Fruit fly (Drosophila melanogaster): ENCODE measurements around the gene CG14367.

CG14367 gene

dm6 chr3R:13699350-13699749, 5.5 kb downstream of the CG14367 start:
- TF ChIP-seq topi (GFP tag; optimal IDR thresholded peaks at IDR 0.05) (no peak), CG8319 (GFP tag; optimal IDR thresholded peaks at IDR 0.05) (no peak), CG3919 (GFP tag; optimal IDR thresholded peaks at IDR 0.05) (no peak), CG8632 (GFP tag; optimal IDR thresholded peaks at IDR 0.05) (no peak), CG7368 (GFP tag; optimal IDR thresholded peaks at IDR 0.05) (no peak), Lpt (GFP tag; optimal IDR thresholded peaks at IDR 0.05) (no peak), CG34406 (GFP tag; optimal IDR thresholded peaks at IDR 0.05) (no peak), esn (GFP tag; optimal IDR thresholded peaks at IDR 0.05) (no peak), Hr4 (GFP tag; optimal IDR thresholded peaks at IDR 0.05) (no peak), Gug (GFP tag; IDR thresholded peaks at IDR 0.05) (no peak), fkh (GFP tag; optimal IDR thresholded peaks at IDR 0.05) (no peak)

dm6 chr3R:13700192-13700591, 6.3 kb downstream of the CG14367 start, which contains the start of gene ninaB:
TSS of gene ninaB (plus strand) at chr3R:13700565.
- TF ChIP-seq CG6854 (GFP tag; optimal IDR thresholded peaks at IDR 0.05) (no peak), Ets21C (GFP tag; optimal IDR thresholded peaks at IDR 0.05) (no peak), ss (GFP tag; optimal IDR thresholded peaks at IDR 0.05) (no peak), cyc (GFP tag; optimal IDR thresholded peaks at IDR 0.05) (no peak), Eip78C (GFP tag) (no peak), lz (GFP tag; optimal IDR thresholded peaks at IDR 0.05) (no peak), CG6792 (GFP tag; optimal IDR thresholded peaks at IDR 0.05) (no peak), acj6 (GFP tag; optimal IDR thresholded peaks at IDR 0.05) (no peak), Smox (GFP tag; optimal IDR thresholded peaks at IDR 0.05) (no peak), OdsH (GFP tag; optimal IDR thresholded peaks at IDR 0.05) (no peak), topi (GFP tag; optimal IDR thresholded peaks at IDR 0.05) (no peak), CG6808 (GFP tag; optimal IDR thresholded peaks at IDR 0.05) (no peak), CG8119 (GFP tag; IDR thresholded peaks at IDR 0.05) (no peak), pdm3 (GFP tag; optimal IDR thresholded peaks at IDR 0.05) (no peak), CG3032 (tag; optimal IDR thresholded peaks at IDR 0.05) (no peak), net (GFP tag; optimal IDR thresholded peaks at IDR 0.05) (no peak), salr (GFP tag; optimal IDR thresholded peaks at IDR 0.05) (no peak)

dm6 chr3R:13700738-13701137, 6.9 kb downstream of the CG14367 start, which contains the start of gene f-cup:
TSS of gene f-cup (minus strand) at chr3R:13700838.
- TF ChIP-seq pdm3 (GFP tag; optimal IDR thresholded peaks at IDR 0.05) = no peak
- TF ChIP-seq CG4318 (GFP tag; optimal IDR thresholded peaks at IDR 0.05) = no peak

dm6 chr3R:13705292-13705885, 11.5 kb downstream of the CG14367 start, which contains the start of gene Adgf-D:
TSS of gene Adgf-D (minus strand) at chr3R:13705402.
- TF ChIP-seq Sox102F (GFP tag; optimal IDR thresholded peaks at IDR 0.05) (no peak), Sox15 (GFP tag; optimal IDR thresholded peaks at IDR 0.05) (no peak), CG4318 (GFP tag; optimal IDR thresholded peaks at IDR 0.05) (no peak), CG8319 (GFP tag; optimal IDR thresholded peaks at IDR 0.05) (no peak), svp (GFP tag) (peak; percentile 91), CG11762 (GFP tag; optimal IDR thresholded peaks at IDR 0.05; ENCODE audit: insufficient read depth) (no peak), CG31627 (GFP tag; optimal IDR thresholded peaks at IDR 0.05) (no peak), net (GFP tag; optimal IDR thresholded peaks at IDR 0.05) (no peak), CG6163 (GFP tag; IDR thresholded peaks at IDR 0.05) (0 out of 3 replicates have a peak, but pooled peaks have one; percentile 19), Hr38 (GFP tag; optimal IDR thresholded peaks at IDR 0.05) (no peak)

- TF ChIP-seq CG6808 (GFP tag; optimal IDR thresholded peaks at IDR 0.05) (no peak), CG11294 (GFP tag; IDR thresholded peaks at IDR 0.05) (no peak), CG10631 (GFP tag; optimal IDR thresholded peaks at IDR 0.05) (no peak), net (GFP tag; optimal IDR thresholded peaks at IDR 0.05) (no peak), pdm3 (GFP tag; optimal IDR thresholded peaks at IDR 0.05) (no peak), Eip78C (GFP tag) (no peak), CG8119 (GFP tag; IDR thresholded peaks at IDR 0.05) (no peak)
These were observed 12.6 kb downstream of the CG14367 start, which contains the start of gene Adgf-C for dm6 chr3R:13706457-13706856. TSS of gene Adgf-C (plus strand) at chr3R:13706757.
